Worm (Caenorhabditis elegans) whole organism, dauer: ENCODE results near the gene Y77E11A.8.

ENCODE experiments used
- unc-62 ChIP-seq: sonication (generic microtip); optimal IDR thresholded peaks from 2 replicates; lab custom pipeline; 2017; ENCODE audit warnings: missing biosample characterization, missing genetic modification reagents, missing genetic modification characterization

The Y77E11A.8 gene

DNA sequence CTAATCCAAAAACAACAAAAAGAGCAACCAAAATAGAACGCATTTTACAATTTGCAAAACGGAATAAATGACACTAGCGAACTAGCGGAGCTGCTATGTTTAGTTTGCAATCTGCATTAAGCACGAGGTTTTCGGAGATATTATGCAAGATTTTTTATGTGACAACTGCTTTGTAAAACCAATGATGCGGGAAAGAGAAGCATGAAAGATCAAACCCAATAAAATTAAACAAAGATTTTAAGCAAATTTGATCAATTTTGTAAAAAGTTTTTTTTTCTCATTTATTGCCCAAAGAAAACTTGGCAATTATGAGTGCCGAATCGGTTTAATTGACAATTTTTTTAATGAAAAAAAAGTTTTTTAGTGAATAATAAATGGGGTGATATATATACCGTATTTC, at the start of gene Y77E11A.8:
Gene Y77E11A.8 (minus strand): TSS at position 101 of the 400 bp plus-strand sequence.
- TF ChIP-seq unc-62 = no peak

- TF ChIP-seq unc-62 = no peak
These were observed 47.3 kb upstream of the Y77E11A.8 start for ce11 chrIV:1472145-1472544.

- TF ChIP-seq unc-62 = no peak
These were observed 45.5 kb upstream of the Y77E11A.8 start for ce11 chrIV:1470364-1470763.

DNA sequence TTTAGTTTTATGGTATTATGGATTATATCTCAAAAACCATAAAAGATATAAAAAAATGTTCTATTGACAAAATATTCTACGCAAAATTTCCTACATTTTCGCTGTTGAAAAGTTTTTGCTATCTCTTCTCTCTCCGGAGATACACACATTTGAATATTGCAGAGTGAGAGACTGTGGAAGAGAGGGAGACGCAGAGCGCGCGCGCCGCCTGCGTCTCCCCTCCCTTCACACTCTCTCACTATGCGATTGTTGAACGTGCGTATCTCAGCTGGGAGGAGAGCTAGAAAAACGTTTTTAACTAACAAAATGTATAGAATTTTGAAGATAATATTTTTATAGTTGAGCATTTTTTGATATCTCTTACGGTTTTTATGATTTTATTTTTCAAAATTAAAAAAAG, 44.2 kb upstream of the Y77E11A.8 start:
- no peak for TF ChIP-seq unc-62

- no peak for TF ChIP-seq unc-62
These were observed 40.6 kb upstream of the Y77E11A.8 start for ce11 chrIV:1465462-1465861.

ce11 chrIV:1461463-1461862, 36.6 kb upstream of the Y77E11A.8 start:
- TF ChIP-seq unc-62 = no peak

ce11 chrIV:1460686-1461085, 35.8 kb upstream of the Y77E11A.8 start, which contains the start of gene col-106:
TSS of gene col-106 (minus strand) at chrIV:1460786.
- no peak for TF ChIP-seq unc-62

DNA sequence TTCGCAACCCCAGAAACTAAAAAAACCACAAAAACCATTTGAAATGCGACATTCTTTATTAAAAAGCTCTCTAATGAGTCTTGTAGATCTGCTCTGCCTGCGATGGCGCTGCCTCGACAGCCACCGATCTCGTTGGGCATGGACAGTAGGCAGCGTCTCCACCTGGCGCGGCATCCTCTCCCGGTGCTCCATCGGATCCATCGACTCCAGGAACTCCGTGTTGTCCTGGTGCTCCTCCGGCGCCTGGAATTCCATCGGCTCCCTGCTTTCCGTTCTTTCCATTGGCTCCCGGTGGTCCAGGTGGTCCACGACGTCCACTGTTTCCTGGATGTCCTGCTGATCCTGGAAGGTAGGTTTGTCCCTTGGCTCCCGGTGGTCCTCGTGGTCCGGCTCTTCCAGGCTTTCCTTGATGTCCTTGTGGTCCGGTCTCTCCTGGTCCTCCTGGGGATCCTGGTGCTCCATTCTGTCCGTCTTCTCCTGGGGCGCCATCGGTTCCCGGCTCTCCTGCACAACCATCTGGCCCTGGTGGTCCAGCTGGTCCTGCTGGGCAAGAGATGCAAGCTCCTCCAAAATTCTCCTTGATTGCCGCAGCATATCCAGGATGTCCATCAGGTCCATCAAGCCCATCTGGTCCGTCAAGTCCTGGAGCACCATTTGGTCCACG, 35.1 kb upstream of the Y77E11A.8 start:
- no peak for TF ChIP-seq unc-62

DNA sequence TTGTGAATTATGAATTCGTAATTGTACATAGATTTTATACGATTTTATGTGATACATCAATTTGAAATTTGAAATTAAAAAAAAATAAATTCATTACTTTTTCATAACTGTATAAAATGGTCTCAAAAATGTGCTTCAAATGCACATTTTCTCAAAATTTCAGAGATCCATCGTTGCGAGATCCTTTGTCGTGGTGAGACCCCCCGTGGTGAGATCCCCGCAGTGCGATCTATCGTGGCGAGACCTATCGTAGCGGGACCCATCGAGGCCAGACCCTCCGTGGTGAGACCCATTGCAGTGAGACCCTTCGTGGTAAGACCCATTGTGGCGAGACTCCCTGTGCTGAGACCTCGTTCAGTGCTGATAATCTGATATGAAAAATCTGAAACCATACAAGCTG, 34.6 kb upstream of the Y77E11A.8 start:
- no peak for TF ChIP-seq unc-62

DNA sequence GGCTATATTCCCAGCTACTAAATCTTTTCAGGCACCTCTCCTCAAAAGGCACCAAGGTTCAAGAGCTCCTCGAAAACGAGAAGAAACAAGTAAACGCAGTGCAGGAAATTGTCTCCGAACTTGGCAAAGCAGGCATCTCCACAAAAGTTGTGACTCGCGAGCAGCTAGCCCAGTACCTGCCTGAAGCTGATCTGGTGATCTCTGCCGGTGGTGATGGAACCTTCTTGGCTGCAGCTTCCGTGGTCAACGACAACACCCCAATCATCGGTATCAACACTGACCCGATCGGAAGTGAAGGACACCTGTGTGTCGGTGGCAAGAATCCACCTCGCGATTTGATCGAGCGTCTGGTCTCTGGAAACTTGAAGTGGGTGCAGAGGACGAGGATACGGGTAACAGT, 33.3 kb upstream of the Y77E11A.8 start:
- no peak for TF ChIP-seq unc-62

DNA sequence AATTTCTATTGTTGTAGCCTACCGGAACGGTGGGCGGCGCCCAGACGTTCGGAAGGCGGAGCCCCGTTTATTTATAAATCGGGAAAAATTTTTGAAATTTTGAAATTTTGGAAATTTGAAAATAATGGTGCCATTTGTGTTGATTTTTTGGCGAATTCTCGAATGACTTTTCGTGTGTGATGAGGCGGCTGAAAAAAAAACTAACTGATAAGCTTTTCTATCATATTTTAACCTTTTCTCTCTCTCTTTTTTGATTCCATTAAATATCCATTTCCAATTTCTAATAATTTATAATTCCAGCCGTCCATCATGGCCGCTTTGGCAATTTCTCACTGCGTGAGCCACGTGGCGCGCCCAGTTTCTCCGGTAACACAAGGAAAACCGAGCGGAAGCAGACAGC, 31.9 kb upstream of the Y77E11A.8 start, which contains the start of gene nadk-1:
Gene nadk-1 (plus strand): TSS at position 301 of the 400 bp plus-strand sequence.
- no peak for TF ChIP-seq unc-62

- no peak for TF ChIP-seq unc-62
These were observed 30.1 kb upstream of the Y77E11A.8 start for ce11 chrIV:1455006-1455405.

- TF ChIP-seq unc-62 = no peak
These were observed 29.3 kb upstream of the Y77E11A.8 start for ce11 chrIV:1454194-1454593.

- TF ChIP-seq unc-62 = no peak
These were observed 28.6 kb upstream of the Y77E11A.8 start for ce11 chrIV:1453451-1453850.

DNA sequence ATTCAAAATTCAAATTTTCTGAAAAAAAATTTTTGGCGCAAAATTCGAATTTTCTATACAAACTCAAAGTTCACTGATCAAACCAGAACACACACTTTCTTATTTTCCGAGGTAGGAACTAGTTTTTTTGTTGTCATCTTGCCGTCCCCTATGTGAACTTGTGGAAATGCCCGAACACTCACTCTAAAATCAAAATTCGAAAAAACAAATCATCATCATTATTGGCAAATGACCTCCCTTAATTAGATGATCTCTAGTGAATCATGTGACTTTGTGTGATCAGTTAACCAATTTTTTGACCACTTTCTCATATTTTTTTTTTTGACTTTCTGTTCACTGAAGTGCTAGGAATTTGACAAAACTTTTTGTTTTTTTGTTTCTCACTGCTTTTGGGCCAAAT, 27.6 kb upstream of the Y77E11A.8 start:
- no peak for TF ChIP-seq unc-62

DNA sequence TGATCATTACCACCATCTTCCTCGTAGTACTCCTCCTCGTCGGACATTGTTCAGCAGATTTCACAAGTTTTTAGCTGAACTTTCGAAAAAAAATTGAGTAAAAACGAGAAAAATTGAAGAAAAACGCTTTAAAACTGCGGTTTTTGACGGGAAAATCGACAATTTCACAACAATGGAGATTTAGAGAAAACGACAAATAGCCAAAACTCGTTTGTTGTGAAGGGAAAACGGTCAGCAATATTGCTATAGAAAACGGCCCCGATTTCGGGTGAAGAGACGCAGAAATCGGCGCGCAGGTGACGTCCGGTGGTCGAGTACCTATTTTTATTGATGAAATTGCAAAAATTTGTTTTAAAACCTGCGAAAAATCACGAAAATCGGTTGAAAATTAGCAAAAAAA, 21.1 kb upstream of the Y77E11A.8 start, which contains the start of gene clp-7:
Gene clp-7 (minus strand): TSS at position 47 of the 400 bp plus-strand sequence.
- no peak for TF ChIP-seq unc-62

DNA sequence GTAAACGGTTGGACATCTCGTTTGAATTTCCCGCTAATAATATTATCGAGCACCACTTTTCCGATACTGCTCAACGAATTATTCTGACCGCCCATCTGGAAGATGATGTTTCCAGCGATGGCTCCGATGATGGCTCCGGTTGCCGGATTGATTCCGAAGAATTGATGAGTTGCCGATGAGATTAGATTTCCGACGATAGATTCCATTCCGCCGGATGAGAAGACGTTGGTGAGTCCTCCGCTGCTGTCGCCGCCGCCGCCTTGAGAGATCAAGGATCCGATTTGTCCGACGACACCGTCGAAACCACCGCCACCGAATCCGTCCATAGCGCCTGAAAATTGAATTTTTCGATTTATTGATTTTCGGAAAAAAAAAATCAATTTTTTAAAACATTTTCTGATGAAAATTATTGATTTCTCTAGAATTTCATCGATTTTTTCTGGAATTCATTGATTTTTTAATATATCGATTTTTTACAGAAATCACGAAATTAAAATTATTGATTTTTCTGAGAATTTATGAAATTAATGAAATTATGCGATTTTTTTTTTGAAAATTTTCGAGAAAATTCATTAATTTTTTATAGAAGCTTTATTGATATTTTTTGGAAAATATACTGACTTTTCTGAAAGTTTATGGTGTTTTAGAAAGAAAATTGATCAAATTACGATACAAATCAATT, 19.3 kb upstream of the Y77E11A.8 start:
- no peak for TF ChIP-seq unc-62

DNA sequence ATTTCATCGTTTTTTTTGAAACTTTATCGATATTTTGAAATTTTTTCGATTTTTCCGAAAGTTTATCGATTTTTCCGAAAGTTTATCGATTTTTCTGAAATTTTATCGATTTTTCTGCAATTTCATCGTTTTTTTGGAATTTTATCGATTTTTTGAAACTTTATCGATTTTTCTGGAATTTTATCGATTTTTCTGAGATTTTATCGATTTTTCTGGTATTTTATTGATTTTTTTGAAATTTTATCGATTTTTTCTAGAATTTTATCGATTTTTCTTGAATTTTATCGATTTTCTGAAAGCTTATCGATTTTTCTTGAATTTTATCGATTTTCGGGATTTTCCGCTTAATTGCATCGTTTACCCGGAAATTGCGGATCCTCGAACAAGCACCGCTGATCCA, 18.7 kb upstream of the Y77E11A.8 start:
- no peak for TF ChIP-seq unc-62
